Fruit fly (Drosophila melanogaster): ENCODE data around the gene Pcp.

DNA sequence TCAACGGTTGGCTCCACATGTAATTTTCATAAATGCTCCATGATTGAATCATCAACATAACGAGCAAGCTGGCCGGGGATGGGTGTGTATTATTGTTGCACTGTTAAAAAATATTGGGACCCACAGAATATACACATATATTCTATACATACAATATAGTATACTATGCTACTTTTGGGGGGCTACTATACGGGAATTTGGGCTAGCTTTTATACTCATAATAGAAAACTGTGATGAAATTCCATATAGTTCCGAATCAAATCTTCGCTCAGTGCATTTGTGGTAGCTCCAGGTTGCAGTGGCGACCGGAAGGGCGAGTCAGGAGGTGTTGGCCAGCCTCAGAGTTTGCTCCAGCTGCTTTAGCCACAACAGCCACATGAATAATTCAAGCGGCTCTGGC lies 50.4 kb downstream of the Pcp start:
- TF ChIP-seq YL-1 (GFP tag; optimal IDR thresholded peaks at IDR 0.05) (no peak), fu2 (GFP tag; optimal IDR thresholded peaks at IDR 0.05) (no peak), CG31388 (GFP tag; optimal IDR thresholded peaks at IDR 0.05) (no peak), Dip3 (GFP tag; optimal IDR thresholded peaks at IDR 0.05) (no peak), toy (GFP tag; IDR thresholded peaks at IDR 0.05) (no peak), CG6654 (GFP tag; optimal IDR thresholded peaks at IDR 0.05) (no peak), CG17912 (GFP tag; optimal IDR thresholded peaks at IDR 0.05) (no peak), CG17802 (tag; optimal IDR thresholded peaks at IDR 0.05) (no peak), usp (GFP tag; optimal IDR thresholded peaks at IDR 0.05) (no peak), CG9932 (GFP tag; IDR thresholded peaks at IDR 0.05) (no peak)
